Worm (Caenorhabditis elegans): Measurements from ENCODE around the gene gmeb-3.

The gmeb-3 gene

ce11 chrIII:3812369-3812993 is 44.2 kb downstream of the gmeb-3 start:
- TF ChIP-seq nhr-90 (tag; optimal IDR thresholded peaks at IDR 0.05; ENCODE audit: poor library complexity): no peak
- TF ChIP-seq C34B4.2 (tag; optimal IDR thresholded peaks at IDR 0.05): no peak
- no peak for TF ChIP-seq vab-15 (tag; optimal IDR thresholded peaks at IDR 0.05)
- TF ChIP-seq mef-2 (tag; optimal IDR thresholded peaks at IDR 0.05): no peak
- no peak for TF ChIP-seq zag-1 (tag; optimal IDR thresholded peaks at IDR 0.05)
- no peak for TF ChIP-seq lin-35 (GFP tag; optimal IDR thresholded peaks at IDR 0.05)
- peak; percentile 82 for TF ChIP-seq nhr-85 (tag)
- peak; percentile 75 for TF ChIP-seq lin-14 (GFP tag; optimal IDR thresholded peaks at IDR 0.05)
- TF ChIP-seq lsy-2 (tag; optimal IDR thresholded peaks at IDR 0.05): peak in 1 of 2 experiments; percentile 16
- TF ChIP-seq elt-2 (tag; optimal IDR thresholded peaks at IDR 0.05): no peak
- TF ChIP-seq ceh-82 (tag; optimal IDR thresholded peaks at IDR 0.05): no peak
- TF ChIP-seq lin-13 (GFP tag; optimal IDR thresholded peaks at IDR 0.05): no peak
- TF ChIP-seq blmp-1 (tag; optimal IDR thresholded peaks at IDR 0.05): peak; percentile 25
- TF ChIP-seq nhr-71 (tag; optimal IDR thresholded peaks at IDR 0.05): peak; percentile 10
- TF ChIP-seq lir-3 (tag; optimal IDR thresholded peaks at IDR 0.05; ENCODE audit: poor library complexity): no peak
- peak; percentile 27 for TF ChIP-seq nhr-20 (tag; optimal IDR thresholded peaks at IDR 0.05)
- no peak for TF ChIP-seq efl-1 (optimal IDR thresholded peaks at IDR 0.05)
- peak in 1 of 2 experiments; percentile 77 for TF ChIP-seq efl-1 (GFP tag; optimal IDR thresholded peaks at IDR 0.05 in 1 of 2)
- TF ChIP-seq ama-1 (optimal IDR thresholded peaks at IDR 0.05): no peak
- no peak for TF ChIP-seq ztf-11 (tag; optimal IDR thresholded peaks at IDR 0.05)
- no peak for TF ChIP-seq ztf-4 (tag; optimal IDR thresholded peaks at IDR 0.05)
- 0 out of 2 replicates have a peak, but pooled peaks have one; percentile 7 for TF ChIP-seq nhr-19 (GFP tag; conservative IDR thresholded peaks at IDR 0.05)
- peak; percentile 33 for TF ChIP-seq mep-1 (tag; optimal IDR thresholded peaks at IDR 0.05)

ce11 chrIII:3814421-3814820 is 46.1 kb downstream of the gmeb-3 start:
- TF ChIP-seq fos-1 (tag; optimal IDR thresholded peaks at IDR 0.05) (no peak), hlh-17 (GFP tag; optimal IDR thresholded peaks at IDR 0.05; ENCODE audit: borderline replicate concordance) (no peak), ces-1 (GFP tag; optimal IDR thresholded peaks at IDR 0.05) (no peak), vab-15 (tag; optimal IDR thresholded peaks at IDR 0.05) (no peak), ceh-63 (GFP tag; optimal IDR thresholded peaks at IDR 0.05) (no peak), lin-35 (GFP tag; optimal IDR thresholded peaks at IDR 0.05) (no peak), unc-130 (tag; optimal IDR thresholded peaks at IDR 0.05) (no peak), sox-4 (tag; optimal IDR thresholded peaks at IDR 0.05) (no peak), unc-30 (tag; optimal IDR thresholded peaks at IDR 0.05) (no peak), egl-27 (tag; optimal IDR thresholded peaks at IDR 0.05) (no peak)

ce11 chrIII:3819579-3819978 is 51.3 kb downstream of the gmeb-3 start, which contains the start of gene dpy-27:
Gene dpy-27 (minus strand): TSS chrIII:3819679.
- no peak for TF ChIP-seq sox-4 (tag; optimal IDR thresholded peaks at IDR 0.05)
- TF ChIP-seq C16A3.4 (tag; optimal IDR thresholded peaks at IDR 0.05): no peak
- TF ChIP-seq efl-1 (optimal IDR thresholded peaks at IDR 0.05): no peak
- TF ChIP-seq efl-1 (GFP tag; optimal IDR thresholded peaks at IDR 0.05 in 1 of 2): no peak
- no peak for TF ChIP-seq elt-2 (tag; optimal IDR thresholded peaks at IDR 0.05)
- no peak for TF ChIP-seq ceh-63 (GFP tag; optimal IDR thresholded peaks at IDR 0.05)
- no peak for TF ChIP-seq irx-1 (tag; optimal IDR thresholded peaks at IDR 0.05)
- no peak for TF ChIP-seq nhr-12 (tag; optimal IDR thresholded peaks at IDR 0.05)
- TF ChIP-seq isw-1 (GFP tag; IDR thresholded peaks at IDR 0.05): no peak
- TF ChIP-seq dsc-1 (tag; optimal IDR thresholded peaks at IDR 0.05): no peak
- TF ChIP-seq jun-1 (tag; optimal IDR thresholded peaks at IDR 0.05): no peak
- no peak for TF ChIP-seq rnt-1 (tag; optimal IDR thresholded peaks at IDR 0.05)
- no peak for TF ChIP-seq vab-15 (tag; optimal IDR thresholded peaks at IDR 0.05)
- no peak for TF ChIP-seq nhr-11 (tag; optimal IDR thresholded peaks at IDR 0.05)
- TF ChIP-seq hpl-2 (GFP tag; optimal IDR thresholded peaks at IDR 0.05): no peak
- TF ChIP-seq lsy-2 (tag; optimal IDR thresholded peaks at IDR 0.05): no peak
- no peak for TF ChIP-seq egl-27 (tag; optimal IDR thresholded peaks at IDR 0.05)
- TF ChIP-seq lir-3 (tag; optimal IDR thresholded peaks at IDR 0.05; ENCODE audit: poor library complexity): no peak
- no peak for TF ChIP-seq aly-2 (tag; optimal IDR thresholded peaks at IDR 0.05)
- TF ChIP-seq hlh-17 (GFP tag; optimal IDR thresholded peaks at IDR 0.05; ENCODE audit: borderline replicate concordance): no peak
